Fruit fly (Drosophila melanogaster) whole organism, embryonic: Measurements from ENCODE around the gene Irp-1B.

Source experiments
- CG10209 ChIP-seq: fragments of 200-800 bp; sonication (Bioruptor generic); optimal IDR thresholded peaks from 3 replicates; lab custom pipeline; 2017; ENCODE audit warnings: missing biosample characterization, mild to moderate bottlenecking, missing genetic modification characterization, missing genetic modification reagents
- CG10274 ChIP-seq: fragments of 200-800 bp; sonication (Bioruptor generic); optimal IDR thresholded peaks from 3 replicates; lab custom pipeline; 2017; ENCODE audit warnings: missing biosample characterization, mild to moderate bottlenecking, missing genetic modification characterization
- CG11504 ChIP-seq: fragments of 200-800 bp; sonication (Bioruptor generic); optimal IDR thresholded peaks from 3 replicates; lab custom pipeline; 2019; ENCODE audit warnings: missing biosample characterization, mild to moderate bottlenecking, missing genetic modification characterization, moderate library complexity
- CG12391 ChIP-seq: fragments of 200-800 bp; sonication (Bioruptor generic); optimal IDR thresholded peaks from 3 replicates; lab custom pipeline; 2018; ENCODE audit warnings: missing biosample characterization, mild to moderate bottlenecking, missing genetic modification characterization, moderate library complexity
- CG14860 ChIP-seq: fragments of 200-800 bp; sonication (Bioruptor generic); IDR thresholded peaks from 3 replicates; pipeline ENCODE4 v1.3.6; 2022; ENCODE audit warnings: missing biosample characterization, missing genetic modification characterization; ENCODE audit not compliant: partially characterized antibody
- CG15514 ChIP-seq: fragments of 200-800 bp; sonication (Bioruptor generic); optimal IDR thresholded peaks from 3 replicates; lab custom pipeline; 2017; ENCODE audit warnings: missing biosample characterization, missing genetic modification characterization, mild to moderate bottlenecking, moderate library complexity, missing genetic modification reagents
- CG2120 ChIP-seq: fragments of 200-800 bp; sonication (Bioruptor generic); optimal IDR thresholded peaks from 3 replicates; lab custom pipeline; 2016; ENCODE audit warnings: missing biosample characterization, missing genetic modification characterization
- CG2199 ChIP-seq: fragments of 200-800 bp; sonication (Bioruptor generic); IDR thresholded peaks from 3 replicates; pipeline ENCODE4 v1.3.6; 2022; ENCODE audit warnings: missing biosample characterization, missing genetic modification characterization
- CG2889 ChIP-seq: fragments of 200-800 bp; sonication (Bioruptor generic); IDR thresholded peaks from 3 replicates; pipeline ENCODE4 v1.3.6; 2022; ENCODE audit warnings: missing biosample characterization, missing genetic modification characterization
- CG30403 ChIP-seq: fragments of 200-800 bp; sonication (Bioruptor generic); optimal IDR thresholded peaks from 3 replicates; lab custom pipeline; 2016; ENCODE audit warnings: missing biosample characterization, missing genetic modification characterization
- CG30431 ChIP-seq: fragments of 200-800 bp; sonication (Bioruptor generic); optimal IDR thresholded peaks from 2 replicates; lab custom pipeline; 2017; ENCODE audit warnings: missing biosample characterization, missing genetic modification characterization
- CG4282 ChIP-seq: fragments of 200-800 bp; sonication (Bioruptor generic); optimal IDR thresholded peaks from 2 replicates; lab custom pipeline; 2016; ENCODE audit warnings: missing biosample characterization, missing genetic modification characterization
- CG6683 ChIP-seq: fragments of 200-800 bp; sonication (Bioruptor generic); optimal IDR thresholded peaks from 2 replicates; lab custom pipeline; 2017; ENCODE audit warnings: missing biosample characterization, mild to moderate bottlenecking, missing genetic modification characterization, missing genetic modification reagents
- CG7987 ChIP-seq: fragments of 200-800 bp; sonication (Bioruptor generic); optimal IDR thresholded peaks from 2 replicates; lab custom pipeline; 2018; ENCODE audit warnings: missing biosample characterization, mild to moderate bottlenecking, missing genetic modification characterization, moderate library complexity
- CG9797 ChIP-seq: fragments of 200-800 bp; sonication (Bioruptor generic); optimal IDR thresholded peaks from 3 replicates; lab custom pipeline; 2018; ENCODE audit warnings: missing biosample characterization, mild to moderate bottlenecking, missing genetic modification characterization
- CHES-1-like ChIP-seq: fragments of 200-800 bp; sonication (Bioruptor generic); optimal IDR thresholded peaks from 2 replicates; lab custom pipeline; 2016; ENCODE audit warnings: missing biosample characterization, missing genetic modification characterization
- D19A ChIP-seq: fragments of 200-800 bp; optimal IDR thresholded peaks from 3 replicates; lab custom pipeline; 2019; ENCODE audit warnings: missing biosample characterization, mild to moderate bottlenecking, missing genetic modification characterization, moderate library complexity
- Dbx ChIP-seq: fragments of 200-800 bp; sonication (Bioruptor generic); IDR thresholded peaks from 3 replicates; pipeline ENCODE4 v1.3.6; 2022; ENCODE audit warnings: missing biosample characterization, missing genetic modification characterization
- Dek ChIP-seq: fragments of 200-800 bp; sonication (Bioruptor generic); optimal IDR thresholded peaks from 3 replicates; lab custom pipeline; 2019; ENCODE audit warnings: missing biosample characterization, mild to moderate bottlenecking, missing genetic modification characterization, moderate library complexity
- H15 ChIP-seq: fragments of 200-800 bp; sonication (Bioruptor generic); IDR thresholded peaks from 3 replicates; pipeline ENCODE4 v1.3.6; 2022; ENCODE audit warnings: missing biosample characterization, missing genetic modification characterization
- H2.0 ChIP-seq: fragments of 200-800 bp; sonication (Bioruptor generic); IDR thresholded peaks from 2 replicates; pipeline ENCODE4 v1.3.6; 2022; ENCODE audit warnings: missing biosample characterization, missing genetic modification characterization
- Side ChIP-seq: fragments of 200-800 bp; sonication (Bioruptor generic); optimal IDR thresholded peaks from 2 replicates; lab custom pipeline; 2016; ENCODE audit warnings: missing biosample characterization, missing genetic modification characterization
- chif ChIP-seq, 2 experiments: fragments of 200-800 bp; sonication (Bioruptor generic); optimal IDR thresholded peaks; 3 replicates each; lab custom pipeline; 2016; ENCODE audit warnings: missing biosample characterization in 2 of 2, missing genetic modification characterization in 2 of 2
- chm ChIP-seq: fragments of 200-800 bp; sonication (Bioruptor generic); IDR thresholded peaks from 2 replicates; pipeline ENCODE4 v1.3.6; 2022; ENCODE audit warnings: missing biosample characterization, missing genetic modification characterization
- en ChIP-seq: fragments of 200-800 bp; sonication (Bioruptor generic); optimal IDR thresholded peaks from 2 replicates; lab custom pipeline; 2016; ENCODE audit warnings: missing biosample characterization, missing genetic modification characterization
- hb ChIP-seq: fragments of 200-800 bp; sonication (Bioruptor generic); IDR thresholded peaks from 3 replicates; pipeline ENCODE4 v1.3.6; 2022; ENCODE audit warnings: missing biosample characterization, missing genetic modification characterization; ENCODE audit not compliant: partially characterized antibody
- hbn ChIP-seq: fragments of 200-800 bp; sonication (Bioruptor generic); IDR thresholded peaks from 2 replicates; pipeline ENCODE4 v1.3.6; 2022; ENCODE audit warnings: missing biosample characterization, missing genetic modification characterization; ENCODE audit not compliant: partially characterized antibody
- kah ChIP-seq: fragments of 200-800 bp; sonication (Bioruptor generic); optimal IDR thresholded peaks from 2 replicates; lab custom pipeline; 2018; ENCODE audit warnings: missing biosample characterization, mild to moderate bottlenecking, missing genetic modification characterization
- lab ChIP-seq: fragments of 200-800 bp; sonication (Bioruptor generic); optimal IDR thresholded peaks from 3 replicates; lab custom pipeline; 2017; ENCODE audit warnings: missing biosample characterization, missing genetic modification characterization, mild to moderate bottlenecking, moderate library complexity, missing genetic modification reagents
- lbe ChIP-seq: fragments of 200-800 bp; sonication (Bioruptor generic); optimal IDR thresholded peaks from 2 replicates; lab custom pipeline; 2016; ENCODE audit warnings: missing biosample characterization, mild to moderate bottlenecking, missing genetic modification characterization
- lilli ChIP-seq: fragments of 200-800 bp; sonication (Bioruptor generic); optimal IDR thresholded peaks from 3 replicates; lab custom pipeline; 2016; ENCODE audit warnings: missing biosample characterization, missing genetic modification characterization
- odd ChIP-seq: fragments of 200-800 bp; sonication (Bioruptor generic); optimal IDR thresholded peaks from 2 replicates; lab custom pipeline; 2017; ENCODE audit warnings: missing biosample characterization, mild to moderate bottlenecking, missing genetic modification characterization
- sc ChIP-seq, 3 experiments: fragments of >200 bp in 2 of 3; fragments of 200-800 bp in 1 of 3; sonication (Bioruptor generic) in 1 of 3; optimal IDR thresholded peaks; 2 replicates in 2 of 3; 3 replicates in 1 of 3; lab custom pipeline; 2017; ENCODE audit warnings: mild to moderate bottlenecking in 1 of 3, missing biosample characterization in 1 of 3, missing genetic modification characterization in 1 of 3, missing genetic modification reagents in 1 of 3
- scrt ChIP-seq: fragments of 200-800 bp; sonication (Bioruptor generic); optimal IDR thresholded peaks from 2 replicates; lab custom pipeline; 2018; ENCODE audit warnings: missing biosample characterization, mild to moderate bottlenecking, missing genetic modification characterization, moderate library complexity
- sens-2 ChIP-seq: fragments of 200-800 bp; sonication (Bioruptor generic); IDR thresholded peaks from 2 replicates; pipeline ENCODE4 v1.3.6; 2022; ENCODE audit warnings: missing biosample characterization, missing genetic modification characterization
- shn ChIP-seq: fragments of 200-800 bp; sonication (Bioruptor generic); optimal IDR thresholded peaks from 3 replicates; lab custom pipeline; 2016; ENCODE audit warnings: missing biosample characterization, missing genetic modification characterization
- sna ChIP-seq: fragments of 200-800 bp; sonication (Bioruptor generic); IDR thresholded peaks from 2 replicates; pipeline ENCODE4 v1.3.6; 2022; ENCODE audit warnings: missing biosample characterization, missing genetic modification characterization; ENCODE audit not compliant: partially characterized antibody
- stc ChIP-seq: fragments of 200-800 bp; sonication (Bioruptor generic); IDR thresholded peaks from 2 replicates; pipeline ENCODE4 v1.3.6; 2022; ENCODE audit warnings: missing biosample characterization, missing genetic modification characterization
- tio ChIP-seq: fragments of 200-800 bp; sonication (Bioruptor generic); optimal IDR thresholded peaks from 2 replicates; lab custom pipeline; 2017; ENCODE audit warnings: missing biosample characterization, missing genetic modification characterization, inconsistent platforms
- tx ChIP-seq: fragments of 200-800 bp; sonication (Bioruptor generic); optimal IDR thresholded peaks from 2 replicates; lab custom pipeline; 2016; ENCODE audit warnings: missing biosample characterization, missing genetic modification characterization
- vvl ChIP-seq: fragments of 200-800 bp; sonication (Bioruptor generic); IDR thresholded peaks from 2 replicates; pipeline ENCODE4 v1.3.6; 2022; ENCODE audit warnings: missing biosample characterization, missing genetic modification characterization
- wdn ChIP-seq: fragments of 200-800 bp; sonication (Bioruptor generic); IDR thresholded peaks from 2 replicates; pipeline ENCODE4 v1.3.6; 2022; ENCODE audit warnings: missing biosample characterization, missing genetic modification characterization
- zen2 ChIP-seq: fragments of 200-800 bp; sonication (Bioruptor generic); IDR thresholded peaks from 3 replicates; pipeline ENCODE4 v1.3.6; 2022; ENCODE audit warnings: missing biosample characterization, missing genetic modification characterization; ENCODE audit not compliant: partially characterized antibody

Gene Irp-1B

DNA sequence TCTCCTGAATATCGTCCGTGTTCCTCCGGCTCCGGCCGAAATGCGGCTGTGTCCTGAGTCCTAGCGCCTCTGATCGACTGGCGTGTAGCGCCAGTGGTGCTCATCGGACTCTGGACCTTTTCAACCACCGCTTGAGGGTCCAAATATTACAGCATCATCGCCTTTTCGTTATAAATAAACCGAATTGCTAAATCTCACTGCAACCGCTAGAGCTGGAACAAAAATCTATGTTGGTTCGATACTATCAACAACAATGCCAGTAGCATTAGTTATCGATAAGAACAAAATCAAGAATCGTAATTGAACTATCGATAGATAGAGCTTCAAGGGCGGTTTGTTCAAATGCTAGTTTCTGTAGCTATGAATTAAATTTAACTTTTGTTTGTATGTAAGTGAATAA, 5.6 kb downstream of the Irp-1B start, which contains the start of gene CG6325 (continued):
- TF ChIP-seq sc (optimal IDR thresholded peaks at IDR 0.05; lab: Kevin White, UChicago) (no peak), sc (GFP tag; optimal IDR thresholded peaks at IDR 0.05; lab: Kevin White, UChicago) (no peak), vvl (peak; percentile 53; the same call in 1 of the 2 replicates), shn (GFP tag; lab: Kevin White, UChicago) (no peak), tio (GFP tag; lab: Kevin White, UChicago) (no peak), CG30431 (GFP tag; lab: Kevin White, UChicago) (no peak), sna (peak; percentile 98), D19A (tag; lab: Kevin White, UChicago) (no peak), tx (no peak), kah (GFP tag; lab: Kevin White, UChicago) (no peak), CG7987 (GFP tag; lab: Kevin White, UChicago) (no peak), hbn (GFP tag; lab: Robert Waterston, UW) (peak; percentile 99), lbe (peak; percentile 16), H2.0 (GFP tag; lab: Robert Waterston, UW) (no peak), hb (GFP tag; lab: Robert Waterston, UW) (peak; percentile 98), chif (GFP tag; optimal IDR thresholded peaks at IDR 0.05; lab: Kevin White, UChicago) (no peak), Side (GFP tag; lab: Kevin White, UChicago) (no peak), en (no peak), CG4282 (GFP tag; lab: Kevin White, UChicago) (no peak), CG9797 (no peak), CG2120 (GFP tag; lab: Kevin White, UChicago) (peak; percentile 24), stc (GFP tag; lab: Robert Waterston, UW) (no peak), CG10209 (no peak), chm (no peak), lab (GFP tag; lab: Kevin White, UChicago) (no peak), zen2 (GFP tag; lab: Robert Waterston, UW) (peak; percentile 100), CG11504 (tag; lab: Kevin White, UChicago) (no peak), CG14860 (GFP tag; lab: Robert Waterston, UW) (peak; percentile 99)

dm6 chr3R:10403940-10404339, 8.7 kb downstream of the Irp-1B start:
- TF ChIP-seq CHES-1-like (GFP tag; lab: Kevin White, UChicago) (no peak), sens-2 (GFP tag; lab: Robert Waterston, UW) (no peak), CG30403 (GFP tag; lab: Kevin White, UChicago) (no peak), Dbx (GFP tag; lab: Robert Waterston, UW) (no peak), H15 (GFP tag; lab: Robert Waterston, UW) (no peak), scrt (no peak), CG12391 (tag; lab: Kevin White, UChicago) (no peak), Dek (tag; lab: Kevin White, UChicago) (no peak), CG15514 (GFP tag; lab: Kevin White, UChicago) (no peak), CG6683 (GFP tag; lab: Kevin White, UChicago) (no peak), CG10274 (GFP tag; lab: Kevin White, UChicago) (no peak), CG2889 (GFP tag; lab: Robert Waterston, UW) (no peak), wdn (GFP tag; lab: Robert Waterston, UW) (no peak), lilli (GFP tag; lab: Kevin White, UChicago) (no peak), CG2199 (no peak), odd (GFP tag; lab: Kevin White, UChicago) (no peak)
